Worm (Caenorhabditis elegans): Measurements from ENCODE around the gene cyp-23A1.

ce11 chrII:4519976-4520594, 8.1 kb downstream of the cyp-23A1 start:
- TF ChIP-seq flt-1 (GFP tag; IDR thresholded peaks at IDR 0.05) (no peak), cog-1 (tag; optimal IDR thresholded peaks at IDR 0.05) (no peak), klf-2 (GFP tag; conservative IDR thresholded peaks at IDR 0.05) (no peak), ref-1 (GFP tag; conservative IDR thresholded peaks at IDR 0.05) (no peak), tab-1 (GFP tag; IDR thresholded peaks at IDR 0.05) (no peak), ztf-29 (GFP tag; IDR thresholded peaks at IDR 0.05) (no peak), ztf-23 (GFP tag; IDR thresholded peaks at IDR 0.05) (no peak), T22C8.4 (GFP tag; IDR thresholded peaks at IDR 0.05) (no peak)

Data from whole organism, midembryonic.